Worm (Caenorhabditis elegans) whole organism, late embryonic: ENCODE data around the gene B0272.3.

Experiments
- ama-1 ChIP-seq: fragments of 150-350 bp; optimal IDR thresholded peaks from 2 replicates; lab custom pipeline; 2014
- ceh-22 ChIP-seq: sonication (generic microtip); optimal IDR thresholded peaks from 2 replicates; lab custom pipeline; 2017; ENCODE audit warnings: missing biosample characterization, missing genetic modification characterization
- dmd-4 ChIP-seq: sonication (generic microtip); optimal IDR thresholded peaks from 2 replicates; lab custom pipeline; 2016; ENCODE audit warnings: borderline replicate concordance, missing genetic modification characterization, missing compliant biosample characterization
- ets-4 ChIP-seq: sonication (generic microtip); optimal IDR thresholded peaks from 2 replicates; lab custom pipeline; 2016; ENCODE audit warnings: missing genetic modification characterization, missing compliant biosample characterization
- hlh-6 ChIP-seq: sonication (generic microtip); optimal IDR thresholded peaks from 2 replicates; lab custom pipeline; 2016; ENCODE audit warnings: missing genotype, missing genetic modification characterization, missing compliant biosample characterization
- lin-11 ChIP-seq: fragments of 200-800 bp; sonication (Bioruptor generic); optimal IDR thresholded peaks from 2 replicates; lab custom pipeline; 2018; ENCODE audit warnings: mild to moderate bottlenecking, missing genetic modification characterization, missing compliant biosample characterization
- pag-3 ChIP-seq: sonication (generic microtip); optimal IDR thresholded peaks from 2 replicates; lab custom pipeline; 2016; ENCODE audit warnings: missing compliant biosample characterization, missing genetic modification characterization, borderline replicate concordance
- pha-4 ChIP-seq: fragments of 150-350 bp; optimal IDR thresholded peaks from 2 replicates; lab custom pipeline; 2018; ENCODE audit warnings: missing biosample characterization, missing genetic modification reagents, missing genetic modification characterization
- pqm-1 ChIP-seq: sonication (generic microtip); optimal IDR thresholded peaks from 2 replicates; lab custom pipeline; 2016; ENCODE audit warnings: missing genetic modification characterization, missing compliant biosample characterization
- ref-2 ChIP-seq: sonication (generic microtip); optimal IDR thresholded peaks from 2 replicates; lab custom pipeline; 2016; ENCODE audit warnings: missing genetic modification characterization, missing compliant biosample characterization
- syd-9 ChIP-seq: sonication (generic microtip); optimal IDR thresholded peaks from 2 replicates; lab custom pipeline; 2016; ENCODE audit warnings: mild to moderate bottlenecking, missing genetic modification characterization, moderate library complexity, missing compliant biosample characterization
- unc-42 ChIP-seq: sonication (generic microtip); optimal IDR thresholded peaks from 2 replicates; lab custom pipeline; 2016; ENCODE audit warnings: missing genotype, missing genetic modification characterization, missing compliant biosample characterization

DNA sequence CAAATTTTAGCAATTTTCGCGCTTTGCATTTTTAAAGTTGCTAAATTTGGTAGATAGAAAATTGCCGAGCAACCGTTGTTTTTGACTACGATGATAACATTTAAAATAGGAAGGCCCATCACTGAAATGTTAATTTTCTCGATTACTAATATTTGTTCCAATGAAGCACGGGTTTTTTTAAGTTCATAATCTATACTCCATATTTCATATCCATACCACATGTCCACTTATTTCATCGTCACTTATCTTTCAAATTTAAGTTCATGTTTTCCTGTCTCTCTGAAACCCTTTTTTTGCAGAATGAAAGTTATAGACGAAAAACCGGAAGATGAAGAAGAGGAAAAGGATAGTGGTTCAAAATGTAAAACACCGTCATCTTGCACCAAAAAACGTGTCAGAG, 40.9 kb downstream of the B0272.3 start, which contains the start of gene gap-2:
- TF ChIP-seq syd-9 (no peak), lin-11 (tag; lab: Kevin White, UChicago) (no peak), ceh-22 (tag; lab: Kevin White, UChicago) (no peak), pha-4 (tag; lab: Kevin White, UChicago) (no peak), pqm-1 (tag; lab: Kevin White, UChicago) (no peak), dmd-4 (tag; lab: Kevin White, UChicago) (no peak), ets-4 (tag; lab: Kevin White, UChicago) (no peak), hlh-6 (tag; lab: Kevin White, UChicago) (no peak), ama-1 (lab: Kevin White, UChicago) (no peak), pag-3 (tag; lab: Kevin White, UChicago) (no peak), unc-42 (tag; lab: Kevin White, UChicago) (no peak), ref-2 (tag; lab: Kevin White, UChicago) (no peak)
